Worm (Caenorhabditis elegans) whole organism, L2 larva: ENCODE results near the gene Y48A6C.8.

ENCODE experiments used
- F13H6.1 ChIP-seq: sonication (generic microtip); optimal IDR thresholded peaks from 2 replicates; lab custom pipeline; 2016; ENCODE audit warnings: missing genetic modification characterization, missing compliant biosample characterization
- R02D3.7 ChIP-seq: fragments of 150-350 bp; optimal IDR thresholded peaks from 2 replicates; lab custom pipeline; 2014; ENCODE audit warnings: missing biosample characterization, missing genetic modification characterization
- Y55F3AM.14 ChIP-seq: fragments of 200-800 bp; sonication (Bioruptor generic); optimal IDR thresholded peaks from 2 replicates; lab custom pipeline; 2018; ENCODE audit warnings: mild to moderate bottlenecking, missing genetic modification characterization, missing compliant biosample characterization
- ZK546.5 ChIP-seq: sonication (generic microtip); optimal IDR thresholded peaks from 2 replicates; lab custom pipeline; 2017; ENCODE audit warnings: missing biosample characterization, missing genetic modification characterization
- alr-1 ChIP-seq: fragments of 150-350 bp; optimal IDR thresholded peaks from 2 replicates; lab custom pipeline; 2014; ENCODE audit warnings: missing biosample characterization, missing genetic modification characterization
- ama-1 ChIP-seq: fragments of 150-350 bp; optimal IDR thresholded peaks from 2 replicates; lab custom pipeline; 2018; ENCODE audit warnings: inconsistent platforms
- blmp-1 ChIP-seq: sonication (generic microtip); optimal IDR thresholded peaks from 2 replicates; lab custom pipeline; 2017; ENCODE audit warnings: missing genetic modification characterization, mild to moderate bottlenecking, missing compliant biosample characterization, antibody characterized with exemption, moderate library complexity; ENCODE audit not compliant: insufficient read depth
- ceh-82 ChIP-seq: fragments of 150-350 bp; optimal IDR thresholded peaks from 2 replicates; lab custom pipeline; 2014; ENCODE audit warnings: missing biosample characterization, missing genetic modification characterization
- crh-2 ChIP-seq: sonication (generic microtip); optimal IDR thresholded peaks from 2 replicates; lab custom pipeline; 2017; ENCODE audit warnings: missing biosample characterization, missing genetic modification characterization
- dmd-4 ChIP-seq: sonication (generic microtip); optimal IDR thresholded peaks from 2 replicates; lab custom pipeline; 2017; ENCODE audit warnings: missing biosample characterization, missing genetic modification characterization
- egl-27 ChIP-seq: sonication (generic microtip); optimal IDR thresholded peaks from 3 replicates; lab custom pipeline; 2017; ENCODE audit warnings: missing biosample characterization, missing genetic modification reagents, missing genetic modification characterization
- elt-3 ChIP-seq: sonication (generic microtip); optimal IDR thresholded peaks from 2 replicates; lab custom pipeline; 2017; ENCODE audit warnings: missing biosample characterization, missing genetic modification characterization
- fos-1 ChIP-seq: fragments of 150-350 bp; optimal IDR thresholded peaks from 2 replicates; lab custom pipeline; 2014; ENCODE audit warnings: missing biosample characterization, missing genetic modification characterization
- gmeb-1 ChIP-seq: fragments of 150-350 bp; optimal IDR thresholded peaks from 2 replicates; lab custom pipeline; 2014; ENCODE audit warnings: missing biosample characterization, missing genetic modification characterization
- lin-11 ChIP-seq: fragments of 150-350 bp; sonication (generic microtip); optimal IDR thresholded peaks from 2 replicates; lab custom pipeline; 2014; ENCODE audit warnings: missing biosample characterization, missing genetic modification characterization, inconsistent platforms, mixed read lengths
- lin-13 ChIP-seq: fragments of 150-350 bp; optimal IDR thresholded peaks from 2 replicates; lab custom pipeline; 2014; ENCODE audit warnings: missing biosample characterization, missing genetic modification reagents, missing genetic modification characterization
- lin-39 ChIP-seq: fragments of 150-350 bp; optimal IDR thresholded peaks from 2 replicates; lab custom pipeline; 2014; ENCODE audit warnings: missing biosample characterization, missing genetic modification reagents, missing genetic modification characterization
- lsy-2 ChIP-seq, 2 experiments: fragments of 150-350 bp in 1 of 2; sonication (generic microtip) in 1 of 2; optimal IDR thresholded peaks; 2 replicates each; lab custom pipeline; 2014 to 2017; ENCODE audit warnings: missing biosample characterization in 2 of 2, missing genetic modification characterization in 2 of 2
- mab-5 ChIP-seq: fragments of 150-350 bp; optimal IDR thresholded peaks from 2 replicates; lab custom pipeline; 2014; ENCODE audit warnings: missing biosample characterization, missing genetic modification characterization
- mbf-1 ChIP-seq: sonication (generic microtip); optimal IDR thresholded peaks from 2 replicates; lab custom pipeline; 2017; ENCODE audit warnings: missing biosample characterization, missing genetic modification characterization
- nhr-10 ChIP-seq: sonication (generic microtip); optimal IDR thresholded peaks from 2 replicates; lab custom pipeline; 2017; ENCODE audit warnings: missing biosample characterization, missing genetic modification characterization
- nhr-11 ChIP-seq: fragments of 150-350 bp; optimal IDR thresholded peaks from 2 replicates; lab custom pipeline; 2014; ENCODE audit warnings: missing biosample characterization, missing genetic modification characterization
- nhr-12 ChIP-seq: fragments of 150-350 bp; optimal IDR thresholded peaks from 2 replicates; lab custom pipeline; 2014; ENCODE audit warnings: missing biosample characterization, missing genetic modification characterization
- nhr-129 ChIP-seq: fragments of 150-350 bp; optimal IDR thresholded peaks from 2 replicates; lab custom pipeline; 2014; ENCODE audit warnings: missing biosample characterization, missing genetic modification characterization
- nhr-21 ChIP-seq: fragments of 150-350 bp; optimal IDR thresholded peaks from 2 replicates; lab custom pipeline; 2014; ENCODE audit warnings: missing biosample characterization, missing genetic modification characterization
- nhr-23 ChIP-seq: fragments of 150-350 bp; optimal IDR thresholded peaks from 2 replicates; lab custom pipeline; 2014; ENCODE audit warnings: missing biosample characterization, missing genetic modification reagents, missing genetic modification characterization
- nhr-237 ChIP-seq: fragments of 150-350 bp; optimal IDR thresholded peaks from 2 replicates; lab custom pipeline; 2014; ENCODE audit warnings: missing biosample characterization, missing genetic modification characterization
- nhr-77 ChIP-seq: fragments of 150-350 bp; optimal IDR thresholded peaks from 2 replicates; lab custom pipeline; 2014; ENCODE audit warnings: missing biosample characterization, missing genetic modification characterization
- peb-1 ChIP-seq: fragments of 150-350 bp; optimal IDR thresholded peaks from 2 replicates; lab custom pipeline; 2014; ENCODE audit warnings: missing biosample characterization, missing genetic modification characterization
- skn-1 ChIP-seq: sonication (generic microtip); optimal IDR thresholded peaks from 2 replicates; lab custom pipeline; 2017; ENCODE audit warnings: missing biosample characterization, missing genetic modification characterization
- sma-3 ChIP-seq: sonication (generic microtip); optimal IDR thresholded peaks from 2 replicates; lab custom pipeline; 2016; ENCODE audit warnings: missing genetic modification reagents, missing genetic modification characterization, missing compliant biosample characterization
- sma-9 ChIP-seq, 2 experiments: fragments of 150-350 bp in 1 of 2; sonication (generic microtip) in 1 of 2; optimal IDR thresholded peaks; 2 replicates each; lab custom pipeline; 2014 to 2016; ENCODE audit warnings: missing genetic modification characterization in 2 of 2, mild to moderate bottlenecking in 1 of 2, missing biosample characterization in 1 of 2, missing compliant biosample characterization in 1 of 2, missing genetic modification reagents in 1 of 2, moderate library complexity in 1 of 2
- unc-55 ChIP-seq: fragments of 150-350 bp; sonication (generic microtip); optimal IDR thresholded peaks from 3 replicates; lab custom pipeline; 2014; ENCODE audit warnings: missing biosample characterization, missing genetic modification reagents, missing genetic modification characterization
- unc-62 ChIP-seq: fragments of 150-350 bp; optimal IDR thresholded peaks from 2 replicates; lab custom pipeline; 2014; ENCODE audit warnings: missing biosample characterization, missing genetic modification reagents, missing genetic modification characterization
- zag-1 ChIP-seq: fragments of 150-350 bp; optimal IDR thresholded peaks from 2 replicates; lab custom pipeline; 2014; ENCODE audit warnings: missing biosample characterization, missing genetic modification characterization
- ztf-1 ChIP-seq: fragments of 200-800 bp; sonication (Bioruptor generic); conservative IDR thresholded peaks from 2 replicates; pipeline ENCODE4 v1.3.6; 2022; ENCODE audit warnings: missing genetic modification characterization, missing compliant biosample characterization
- ztf-11 ChIP-seq: sonication (generic microtip); optimal IDR thresholded peaks from 2 replicates; lab custom pipeline; 2017; ENCODE audit warnings: missing biosample characterization, missing genetic modification characterization
- ztf-4 ChIP-seq: fragments of 150-350 bp; optimal IDR thresholded peaks from 2 replicates; lab custom pipeline; 2014; ENCODE audit warnings: missing biosample characterization, missing genetic modification characterization

Gene Y48A6C.8

ce11 chrIII:11101246-11101645 lies 26.2 kb downstream of the Y48A6C.8 start:
- TF ChIP-seq sma-9 (GFP tag; optimal IDR thresholded peaks at IDR 0.05; lab: Kevin White, UChicago) (no peak), sma-9 (tag; optimal IDR thresholded peaks at IDR 0.05; lab: Kevin White, UChicago) (no peak), nhr-23 (no peak), alr-1 (tag; lab: Kevin White, UChicago) (no peak), ZK546.5 (tag; lab: Kevin White, UChicago) (no peak), ceh-82 (tag; lab: Kevin White, UChicago) (no peak), elt-3 (no peak), skn-1 (no peak), ztf-11 (no peak), nhr-11 (tag; lab: Kevin White, UChicago) (no peak), ztf-4 (no peak), crh-2 (tag; lab: Kevin White, UChicago) (no peak), nhr-10 (no peak), nhr-12 (no peak), unc-62 (GFP tag; lab: Kevin White, UChicago) (no peak)

DNA sequence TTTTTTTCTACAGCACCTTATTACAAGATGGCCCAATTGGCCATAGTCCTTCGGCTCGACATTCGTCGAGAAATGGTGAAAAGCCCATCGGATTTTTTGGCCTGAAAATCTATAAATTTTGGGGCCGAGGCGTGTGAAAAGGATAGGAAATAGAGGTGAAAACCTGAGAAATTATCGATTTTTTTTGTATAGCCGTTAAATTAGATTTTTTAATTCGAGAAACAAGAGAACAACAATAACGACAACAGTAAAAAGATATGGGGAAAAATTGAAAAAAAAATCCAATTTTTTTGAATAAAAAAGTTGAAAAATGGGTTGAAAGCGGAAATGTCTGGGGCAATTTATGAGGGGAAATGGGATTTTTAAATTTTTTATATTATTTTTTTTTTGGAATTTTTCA lies 27.6 kb downstream of the Y48A6C.8 start, which contains the start of gene hmt-1:
Gene hmt-1 (minus strand): TSS at position 101 of the 400 bp plus-strand sequence.
- no peak for TF ChIP-seq ZK546.5 (tag; lab: Kevin White, UChicago)
- no peak for TF ChIP-seq zag-1 (tag; lab: Kevin White, UChicago)
- no peak for TF ChIP-seq nhr-10
- no peak for TF ChIP-seq lin-11
- TF ChIP-seq blmp-1 (tag; lab: Kevin White, UChicago), result no peak
- no peak for TF ChIP-seq nhr-129 (tag; lab: Kevin White, UChicago)
- TF ChIP-seq nhr-11 (tag; lab: Kevin White, UChicago), result no peak
- TF ChIP-seq nhr-237 (tag; lab: Kevin White, UChicago), result no peak
- TF ChIP-seq fos-1, result no peak
- no peak for TF ChIP-seq peb-1 (tag; lab: Kevin White, UChicago)

- TF ChIP-seq lin-39 (tag; lab: Kevin White, UChicago), result no peak
- no peak for TF ChIP-seq unc-55 (GFP tag; lab: Kevin White, UChicago)
- no peak for TF ChIP-seq zag-1 (tag; lab: Kevin White, UChicago)
- no peak for TF ChIP-seq ceh-82 (tag; lab: Kevin White, UChicago)
- no peak for TF ChIP-seq lin-13 (GFP tag; lab: Kevin White, UChicago)
- no peak for TF ChIP-seq unc-62 (GFP tag; lab: Kevin White, UChicago)
- no peak for TF ChIP-seq ztf-11
- no peak for TF ChIP-seq alr-1 (tag; lab: Kevin White, UChicago)
These were observed 31.7 kb downstream of the Y48A6C.8 start for ce11 chrIII:11095687-11096086.

ce11 chrIII:11093489-11093888 lies 33.9 kb downstream of the Y48A6C.8 start:
- peak; percentile 17 for TF ChIP-seq unc-55 (GFP tag; lab: Kevin White, UChicago)
- TF ChIP-seq nhr-10, result no peak

ce11 chrIII:11091651-11092278 lies 35.7 kb downstream of the Y48A6C.8 start:
- TF ChIP-seq crh-2 (tag; lab: Kevin White, UChicago) (no peak), ztf-1 (GFP tag; lab: Robert Waterston, UW) (0 out of 2 replicates have a peak, but pooled peaks have one; percentile 77), F13H6.1 (tag; lab: Kevin White, UChicago) (peak; percentile 9), lsy-2 (tag; optimal IDR thresholded peaks at IDR 0.05; lab: Kevin White, UChicago) (peak in 1 of 2 experiments; percentile 31), sma-3 (GFP tag; lab: Kevin White, UChicago) (peak; percentile 71)

DNA sequence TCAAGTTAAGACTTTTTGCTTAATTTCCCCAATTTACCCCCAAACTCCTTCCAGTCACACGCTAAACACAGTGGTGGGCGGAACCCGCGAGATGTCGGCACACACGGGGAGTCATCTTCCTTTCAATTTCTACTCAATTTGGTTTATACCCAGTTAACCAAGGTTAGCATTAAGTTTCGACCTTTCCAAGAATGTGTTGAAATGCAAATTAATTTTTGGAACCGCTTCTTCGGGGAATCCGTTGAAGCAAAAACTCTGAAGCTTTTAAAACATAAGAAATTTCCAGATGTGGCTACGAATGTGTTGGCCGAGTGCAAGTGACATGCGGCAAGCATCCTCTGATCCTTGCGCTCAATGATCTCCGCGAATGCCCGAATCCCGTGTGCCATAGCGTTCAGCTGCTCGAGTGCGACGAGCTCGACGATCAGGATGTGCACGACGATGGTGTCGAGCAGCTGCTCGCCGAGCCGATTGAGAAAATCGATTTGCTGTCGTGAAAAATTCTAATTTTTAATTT lies 36.5 kb downstream of the Y48A6C.8 start:
- TF ChIP-seq ama-1 (peak; percentile 94), F13H6.1 (tag; lab: Kevin White, UChicago) (no peak), nhr-12 (no peak), zag-1 (tag; lab: Kevin White, UChicago) (no peak), lin-13 (GFP tag; lab: Kevin White, UChicago) (peak; percentile 43), Y55F3AM.14 (GFP tag; lab: Kevin White, UChicago) (no peak), ZK546.5 (tag; lab: Kevin White, UChicago) (no peak), ztf-1 (GFP tag; lab: Robert Waterston, UW) (no peak), nhr-21 (peak; percentile 7), unc-62 (GFP tag; lab: Kevin White, UChicago) (no peak), nhr-11 (tag; lab: Kevin White, UChicago) (no peak), mbf-1 (tag; lab: Kevin White, UChicago) (no peak), elt-3 (no peak), lsy-2 (tag; optimal IDR thresholded peaks at IDR 0.05; lab: Kevin White, UChicago) (no peak), mab-5 (tag; lab: Kevin White, UChicago) (no peak), ceh-82 (tag; lab: Kevin White, UChicago) (no peak), nhr-77 (no peak), R02D3.7 (tag; lab: Kevin White, UChicago) (no peak), dmd-4 (tag; lab: Kevin White, UChicago) (no peak), sma-9 (GFP tag; optimal IDR thresholded peaks at IDR 0.05; lab: Kevin White, UChicago) (peak; percentile 33), sma-9 (tag; optimal IDR thresholded peaks at IDR 0.05; lab: Kevin White, UChicago) (no peak), nhr-23 (no peak), gmeb-1 (tag; lab: Kevin White, UChicago) (no peak), blmp-1 (tag; lab: Kevin White, UChicago) (no peak), egl-27 (no peak), lin-39 (tag; lab: Kevin White, UChicago) (no peak), unc-55 (GFP tag; lab: Kevin White, UChicago) (no peak), skn-1 (no peak), ztf-4 (no peak)
